Worm (Caenorhabditis elegans): ENCODE results near the gene srz-97.

srz-97 gene

DNA sequence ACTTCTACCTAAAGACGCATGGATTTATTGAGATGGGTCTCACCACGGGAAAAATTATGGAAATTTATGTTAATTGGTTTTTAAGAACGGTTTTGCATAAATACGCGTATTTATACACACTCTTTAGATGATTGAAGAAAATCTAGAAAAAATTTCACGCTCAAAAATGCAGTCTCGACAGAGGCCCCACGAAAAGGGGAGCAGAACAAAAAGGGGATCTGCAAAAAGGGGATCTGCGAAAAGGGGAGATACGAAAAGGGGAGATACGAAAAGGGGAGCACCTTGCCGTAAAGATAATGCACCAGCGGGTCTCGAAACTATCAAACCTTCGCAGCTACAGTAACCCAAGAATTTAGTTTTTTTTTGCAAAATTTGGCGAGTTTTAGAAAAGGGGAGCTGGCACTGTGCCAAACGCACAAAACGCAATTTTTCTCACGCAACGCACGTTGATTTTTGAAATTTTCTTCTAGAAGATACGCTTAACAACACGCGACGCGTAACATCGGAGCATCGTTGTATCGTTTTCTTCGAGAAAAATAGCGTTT, 24.5 kb downstream of the srz-97 start:
- TF ChIP-seq ztf-23 (GFP tag; IDR thresholded peaks at IDR 0.05) (peak; percentile 63), tab-1 (GFP tag; IDR thresholded peaks at IDR 0.05) (0 out of 2 replicates have a peak, but pooled peaks have one; percentile 14)

DNA sequence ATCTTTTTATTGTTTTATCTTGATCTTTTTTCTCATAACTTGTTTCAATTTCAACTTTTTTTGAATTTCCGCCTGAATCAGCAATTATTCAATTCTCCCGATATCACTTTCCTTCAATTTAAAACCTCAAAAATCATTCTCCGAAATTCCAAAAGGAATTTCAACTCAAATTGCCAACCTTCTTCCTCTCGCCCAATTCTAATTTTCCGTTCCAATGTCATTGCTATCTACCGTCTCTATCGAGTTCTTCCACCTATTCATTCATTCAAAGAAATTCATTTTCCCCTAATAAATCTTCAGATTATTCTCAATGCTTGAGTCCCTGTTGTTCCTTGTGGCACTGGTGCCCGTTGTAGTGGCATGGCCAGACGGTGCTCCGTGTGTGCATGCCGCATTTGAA, 27.2 kb downstream of the srz-97 start, which contains the start of gene F23B12.4:
Gene F23B12.4 (plus strand): TSS at position 301 of the 400 bp plus-strand sequence.
- no peak for TF ChIP-seq cog-1 (tag; optimal IDR thresholded peaks at IDR 0.05)
- no peak for TF ChIP-seq med-1 (GFP tag; optimal IDR thresholded peaks at IDR 0.05; ENCODE audit: insufficient read depth)
- no peak for TF ChIP-seq ztf-23 (GFP tag; IDR thresholded peaks at IDR 0.05)
- no peak for TF ChIP-seq flt-1 (GFP tag; IDR thresholded peaks at IDR 0.05)
- TF ChIP-seq tab-1 (GFP tag; IDR thresholded peaks at IDR 0.05), result no peak
- TF ChIP-seq klf-2 (GFP tag; conservative IDR thresholded peaks at IDR 0.05), result no peak
- no peak for TF ChIP-seq T22C8.4 (GFP tag; IDR thresholded peaks at IDR 0.05)
- TF ChIP-seq ztf-29 (GFP tag; IDR thresholded peaks at IDR 0.05), result no peak
- no peak for TF ChIP-seq ref-1 (GFP tag; conservative IDR thresholded peaks at IDR 0.05)

DNA sequence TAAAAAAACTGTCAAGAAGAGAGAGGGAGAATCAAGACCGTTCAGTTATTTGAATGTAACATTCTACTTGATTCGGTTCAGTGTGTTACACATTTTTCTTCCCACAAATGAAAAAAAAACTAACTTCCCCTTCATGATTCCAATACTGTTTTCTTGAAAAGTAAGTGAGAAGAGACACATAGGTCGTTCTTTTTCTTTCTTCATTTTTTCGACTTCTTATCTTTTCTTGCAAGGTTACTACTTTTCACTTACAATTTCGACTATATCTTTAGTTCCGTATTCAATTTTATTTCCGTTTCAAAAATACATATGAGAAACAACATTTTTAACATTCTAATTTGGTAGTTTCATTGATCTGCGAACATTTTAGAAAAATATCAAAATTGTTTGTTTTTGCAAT, 28.8 kb downstream of the srz-97 start:
- TF ChIP-seq ztf-29 (GFP tag; IDR thresholded peaks at IDR 0.05) (no peak), klf-2 (GFP tag; conservative IDR thresholded peaks at IDR 0.05) (no peak), ztf-23 (GFP tag; IDR thresholded peaks at IDR 0.05) (no peak), tab-1 (GFP tag; IDR thresholded peaks at IDR 0.05) (no peak), cog-1 (tag; optimal IDR thresholded peaks at IDR 0.05) (no peak), T22C8.4 (GFP tag; IDR thresholded peaks at IDR 0.05) (no peak), med-1 (GFP tag; optimal IDR thresholded peaks at IDR 0.05; ENCODE audit: insufficient read depth) (no peak), ref-1 (GFP tag; conservative IDR thresholded peaks at IDR 0.05) (no peak), flt-1 (GFP tag; IDR thresholded peaks at IDR 0.05) (no peak)

DNA sequence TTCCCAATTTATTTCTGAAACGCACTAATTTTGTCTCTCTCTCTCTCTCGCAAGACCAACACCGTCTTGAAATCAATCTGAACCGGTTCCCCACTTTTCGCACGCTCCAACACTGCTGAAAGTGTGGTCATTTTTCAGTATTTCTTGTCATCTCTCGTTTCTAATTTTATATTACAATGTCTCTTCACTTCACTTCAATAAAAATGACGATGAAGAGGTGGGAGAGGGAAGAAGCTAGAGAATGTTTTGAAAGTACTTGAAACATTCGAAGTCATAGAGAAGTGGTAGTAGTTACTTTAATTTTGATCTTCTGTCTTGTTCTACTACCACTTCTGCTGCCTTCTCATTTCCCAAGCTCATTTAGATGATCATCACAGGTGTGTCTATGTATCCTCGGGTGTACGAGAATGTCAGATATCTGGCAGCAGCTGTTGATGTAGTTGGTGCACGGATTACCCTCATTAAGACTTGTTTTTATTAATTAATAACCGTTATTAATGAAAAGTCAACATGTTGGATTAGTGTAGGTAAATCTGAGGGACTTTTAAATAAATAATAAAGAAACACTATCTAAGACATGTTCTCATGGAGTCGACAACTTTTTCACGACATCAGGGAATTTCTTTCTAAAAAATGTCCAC, 29.8 kb downstream of the srz-97 start:
- TF ChIP-seq med-1 (GFP tag; optimal IDR thresholded peaks at IDR 0.05; ENCODE audit: insufficient read depth) (no peak), ztf-29 (GFP tag; IDR thresholded peaks at IDR 0.05) (no peak), cog-1 (tag; optimal IDR thresholded peaks at IDR 0.05) (no peak)

DNA sequence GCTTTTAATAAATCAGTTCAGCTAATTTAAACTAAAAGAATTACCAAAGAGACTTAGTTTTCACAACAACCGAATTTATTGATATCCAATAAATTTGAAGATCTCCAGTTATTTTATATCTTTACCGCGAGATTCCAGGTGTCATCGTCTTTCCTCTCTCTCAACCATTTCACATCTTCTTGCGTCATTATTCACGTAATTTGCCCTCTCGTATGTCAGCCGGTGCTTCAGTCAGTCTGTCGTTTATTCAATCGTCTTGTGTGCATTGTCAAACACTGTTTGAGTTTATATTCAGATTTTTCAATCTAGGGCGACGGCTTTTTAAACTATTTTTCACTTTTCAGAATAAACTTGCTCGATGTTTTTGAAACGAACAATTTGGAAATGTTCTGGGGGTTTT, 30.7 kb downstream of the srz-97 start:
- no peak for TF ChIP-seq flt-1 (GFP tag; IDR thresholded peaks at IDR 0.05)
- no peak for TF ChIP-seq klf-2 (GFP tag; conservative IDR thresholded peaks at IDR 0.05)
- no peak for TF ChIP-seq ztf-29 (GFP tag; IDR thresholded peaks at IDR 0.05)
- TF ChIP-seq ref-1 (GFP tag; conservative IDR thresholded peaks at IDR 0.05), result no peak
- TF ChIP-seq tab-1 (GFP tag; IDR thresholded peaks at IDR 0.05), result no peak
- TF ChIP-seq med-1 (GFP tag; optimal IDR thresholded peaks at IDR 0.05; ENCODE audit: insufficient read depth), result no peak
- no peak for TF ChIP-seq cog-1 (tag; optimal IDR thresholded peaks at IDR 0.05)
- no peak for TF ChIP-seq T22C8.4 (GFP tag; IDR thresholded peaks at IDR 0.05)
- TF ChIP-seq ztf-23 (GFP tag; IDR thresholded peaks at IDR 0.05), result no peak

DNA sequence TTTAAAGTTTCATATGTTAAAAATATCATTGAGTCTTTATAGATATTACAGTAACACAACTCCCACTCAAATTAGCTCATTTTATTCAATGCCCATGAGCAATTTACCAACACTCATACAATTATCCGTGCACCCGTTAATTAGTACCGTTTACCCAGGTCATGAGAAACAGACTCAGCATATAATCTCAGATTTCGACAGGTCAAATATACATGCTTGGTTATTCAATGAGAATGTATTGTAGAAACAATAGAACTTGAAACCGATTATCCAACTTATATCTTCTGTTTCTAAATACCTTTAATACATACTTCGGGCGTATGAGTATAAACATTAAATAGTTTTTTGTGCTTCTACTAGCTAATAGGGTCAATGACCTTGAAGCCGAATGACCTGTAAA, 31.9 kb downstream of the srz-97 start:
- TF ChIP-seq T22C8.4 (GFP tag; IDR thresholded peaks at IDR 0.05), result no peak
- no peak for TF ChIP-seq ztf-29 (GFP tag; IDR thresholded peaks at IDR 0.05)
- no peak for TF ChIP-seq klf-2 (GFP tag; conservative IDR thresholded peaks at IDR 0.05)
- no peak for TF ChIP-seq tab-1 (GFP tag; IDR thresholded peaks at IDR 0.05)

DNA sequence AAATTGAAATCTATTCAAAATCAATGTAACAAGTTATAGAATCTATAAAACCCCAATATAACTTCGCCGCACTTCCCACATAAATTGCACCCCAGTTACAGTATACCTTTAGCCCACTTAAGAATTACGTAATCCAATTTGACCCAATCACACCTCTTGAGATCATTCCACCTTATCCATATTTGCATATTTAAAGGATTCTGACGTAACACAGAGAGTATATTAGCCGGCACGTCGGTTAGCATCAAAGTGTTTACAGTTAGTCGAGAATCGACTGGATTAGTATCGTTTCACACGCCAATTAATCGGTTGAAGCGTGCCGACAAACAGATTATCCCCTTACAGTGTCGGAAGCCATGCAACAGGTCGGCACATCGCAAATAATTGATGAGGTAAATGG, 34.5 kb downstream of the srz-97 start:
- no peak for TF ChIP-seq T22C8.4 (GFP tag; IDR thresholded peaks at IDR 0.05)
- no peak for TF ChIP-seq flt-1 (GFP tag; IDR thresholded peaks at IDR 0.05)
- no peak for TF ChIP-seq med-1 (GFP tag; optimal IDR thresholded peaks at IDR 0.05; ENCODE audit: insufficient read depth)
- TF ChIP-seq ref-1 (GFP tag; conservative IDR thresholded peaks at IDR 0.05), result no peak

DNA sequence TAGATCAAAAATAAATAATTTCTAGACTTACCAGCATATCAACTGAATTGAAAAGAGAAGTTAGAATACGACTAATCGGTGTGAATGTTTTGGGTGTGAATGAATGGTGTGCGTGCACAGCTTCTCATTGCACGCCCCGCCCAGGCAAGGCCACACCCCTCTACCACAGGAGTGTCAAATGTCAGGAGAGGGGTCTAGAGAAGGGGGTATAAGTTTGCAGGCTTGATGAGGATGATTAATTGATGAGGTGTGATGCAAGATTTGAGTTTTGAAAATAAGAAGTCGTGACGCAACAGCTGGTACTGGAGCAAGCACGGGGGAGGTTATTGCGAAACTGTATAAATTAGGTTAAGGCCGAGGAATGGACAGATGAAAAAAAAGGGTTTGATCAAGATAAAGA, 35.8 kb downstream of the srz-97 start, which contains the start of gene egl-1:
Gene egl-1 (minus strand): TSS at position 101 of the 400 bp plus-strand sequence.
- no peak for TF ChIP-seq ztf-23 (GFP tag; IDR thresholded peaks at IDR 0.05)
- no peak for TF ChIP-seq ztf-29 (GFP tag; IDR thresholded peaks at IDR 0.05)
- no peak for TF ChIP-seq flt-1 (GFP tag; IDR thresholded peaks at IDR 0.05)
- no peak for TF ChIP-seq tab-1 (GFP tag; IDR thresholded peaks at IDR 0.05)
- TF ChIP-seq cog-1 (tag; optimal IDR thresholded peaks at IDR 0.05), result no peak
- no peak for TF ChIP-seq med-1 (GFP tag; optimal IDR thresholded peaks at IDR 0.05; ENCODE audit: insufficient read depth)
- TF ChIP-seq ref-1 (GFP tag; conservative IDR thresholded peaks at IDR 0.05), result no peak
- TF ChIP-seq T22C8.4 (GFP tag; IDR thresholded peaks at IDR 0.05), result no peak
- no peak for TF ChIP-seq klf-2 (GFP tag; conservative IDR thresholded peaks at IDR 0.05)

DNA sequence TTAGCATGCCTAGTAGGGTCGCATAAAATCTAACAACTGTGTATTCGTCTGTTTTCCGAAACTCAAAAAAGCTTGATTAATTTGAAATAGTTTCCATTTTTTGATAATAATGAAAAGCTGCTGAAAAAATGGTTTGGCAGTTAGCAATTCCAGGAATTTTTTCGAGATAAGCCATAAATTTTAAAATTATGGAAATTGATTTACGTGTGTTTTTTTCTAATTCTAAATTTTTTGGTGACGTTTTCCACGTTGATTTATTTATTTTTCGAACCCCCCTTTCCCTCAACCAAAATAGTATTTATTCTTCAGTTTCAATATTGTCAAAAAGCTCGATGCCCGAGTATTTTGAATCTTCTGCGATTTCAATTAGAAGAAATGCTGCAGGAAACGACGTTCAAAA, 39.2 kb downstream of the srz-97 start, which contains the start of gene F23B12.1:
Gene F23B12.1 (plus strand): TSS at position 301 of the 400 bp plus-strand sequence.
- TF ChIP-seq cog-1 (tag; optimal IDR thresholded peaks at IDR 0.05) (no peak), ztf-29 (GFP tag; IDR thresholded peaks at IDR 0.05) (no peak), ref-1 (GFP tag; conservative IDR thresholded peaks at IDR 0.05) (no peak), klf-2 (GFP tag; conservative IDR thresholded peaks at IDR 0.05) (no peak), med-1 (GFP tag; optimal IDR thresholded peaks at IDR 0.05; ENCODE audit: insufficient read depth) (no peak), ztf-23 (GFP tag; IDR thresholded peaks at IDR 0.05) (no peak), tab-1 (GFP tag; IDR thresholded peaks at IDR 0.05) (no peak), flt-1 (GFP tag; IDR thresholded peaks at IDR 0.05) (no peak), T22C8.4 (GFP tag; IDR thresholded peaks at IDR 0.05) (no peak)

DNA sequence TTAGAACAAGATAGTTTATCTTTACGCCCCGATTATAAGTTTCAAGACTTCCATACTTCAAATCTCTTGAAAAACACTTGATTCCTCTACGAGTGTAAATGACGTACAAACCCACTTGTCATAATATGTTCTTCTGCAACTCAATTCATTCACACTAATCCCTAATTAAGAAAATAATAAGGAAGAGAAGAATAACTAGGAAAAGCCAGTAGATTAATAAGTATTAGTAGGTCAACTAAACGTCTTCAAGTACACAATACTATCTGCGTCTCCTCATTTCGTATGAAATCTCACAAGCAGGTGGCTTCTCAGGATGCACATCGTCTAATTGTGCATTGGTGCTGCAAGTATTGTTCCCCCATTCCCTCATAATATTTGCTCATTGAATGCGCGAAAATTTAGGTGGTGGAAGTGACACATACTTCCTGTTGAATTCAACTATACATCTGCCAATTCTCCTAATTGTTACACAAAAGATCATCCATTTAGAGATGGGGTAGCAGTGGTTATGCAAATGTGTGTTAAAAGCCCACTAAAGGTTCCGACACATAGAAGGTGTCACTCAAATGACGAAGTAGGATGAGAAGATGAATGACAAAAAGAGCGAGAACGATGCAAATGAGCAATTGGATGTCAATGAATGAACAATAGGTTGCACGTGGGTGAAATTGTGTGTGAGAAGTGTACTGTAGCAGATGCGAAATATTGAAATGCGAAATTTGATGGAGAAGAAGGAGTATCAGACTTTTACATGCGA, 40.8 kb downstream of the srz-97 start:
- TF ChIP-seq klf-2 (GFP tag; conservative IDR thresholded peaks at IDR 0.05), result no peak
- no peak for TF ChIP-seq ztf-29 (GFP tag; IDR thresholded peaks at IDR 0.05)
- TF ChIP-seq cog-1 (tag; optimal IDR thresholded peaks at IDR 0.05), result no peak
- TF ChIP-seq T22C8.4 (GFP tag; IDR thresholded peaks at IDR 0.05), result no peak
- no peak for TF ChIP-seq ref-1 (GFP tag; conservative IDR thresholded peaks at IDR 0.05)
- TF ChIP-seq flt-1 (GFP tag; IDR thresholded peaks at IDR 0.05), result no peak
- no peak for TF ChIP-seq tab-1 (GFP tag; IDR thresholded peaks at IDR 0.05)
- no peak for TF ChIP-seq med-1 (GFP tag; optimal IDR thresholded peaks at IDR 0.05; ENCODE audit: insufficient read depth)
- TF ChIP-seq ztf-23 (GFP tag; IDR thresholded peaks at IDR 0.05), result no peak

Measured in whole organism, midembryonic.